Worm (Caenorhabditis elegans) whole organism, L1 larva: Measurements from ENCODE around the gene fbxl-1.

Source experiments
- ama-1 ChIP-seq: fragments of 150-350 bp; optimal IDR thresholded peaks from 2 replicates; lab custom pipeline; 2014
- ces-1 ChIP-seq: fragments of 150-350 bp; optimal IDR thresholded peaks from 2 replicates; lab custom pipeline; 2014; ENCODE audit warnings: missing biosample characterization, missing genetic modification reagents, missing genetic modification characterization
- egl-13 ChIP-seq: sonication (generic microtip); optimal IDR thresholded peaks from 2 replicates; lab custom pipeline; 2016; ENCODE audit warnings: missing genotype, missing genetic modification reagents, missing genetic modification characterization, missing compliant biosample characterization
- irx-1 ChIP-seq: sonication (generic microtip); optimal IDR thresholded peaks from 2 replicates; lab custom pipeline; 2016; ENCODE audit warnings: missing genetic modification characterization, missing compliant biosample characterization
- lin-13 ChIP-seq: fragments of 150-350 bp; optimal IDR thresholded peaks from 2 replicates; lab custom pipeline; 2014; ENCODE audit warnings: missing biosample characterization, missing genetic modification reagents, missing genetic modification characterization
- lir-3 ChIP-seq: sonication (generic microtip); optimal IDR thresholded peaks from 2 replicates; lab custom pipeline; 2016; ENCODE audit warnings: mild to moderate bottlenecking, missing genetic modification characterization, moderate library complexity, missing compliant biosample characterization; ENCODE audit not compliant: poor library complexity
- mdl-1 ChIP-seq, 2 experiments: fragments of 150-350 bp; optimal IDR thresholded peaks; 2 replicates each; lab custom pipeline; 2014 to 2017; ENCODE audit warnings: missing biosample characterization in 2 of 2, missing genetic modification characterization in 2 of 2, inconsistent platforms in 1 of 2
- nhr-12 ChIP-seq: sonication (generic microtip); optimal IDR thresholded peaks from 2 replicates; lab custom pipeline; 2017; ENCODE audit warnings: missing biosample characterization, missing genetic modification characterization
- skn-1 ChIP-seq: fragments of 150-350 bp; optimal IDR thresholded peaks from 2 replicates; lab custom pipeline; 2014; ENCODE audit warnings: missing biosample characterization, missing genetic modification characterization
- snpc-4 ChIP-seq: fragments of 150-350 bp; optimal IDR thresholded peaks from 2 replicates; lab custom pipeline; 2014; ENCODE audit warnings: missing biosample characterization, missing genetic modification characterization
- ztf-4 ChIP-seq: fragments of 150-350 bp; optimal IDR thresholded peaks from 2 replicates; lab custom pipeline; 2014; ENCODE audit warnings: missing biosample characterization, missing genetic modification characterization

DNA sequence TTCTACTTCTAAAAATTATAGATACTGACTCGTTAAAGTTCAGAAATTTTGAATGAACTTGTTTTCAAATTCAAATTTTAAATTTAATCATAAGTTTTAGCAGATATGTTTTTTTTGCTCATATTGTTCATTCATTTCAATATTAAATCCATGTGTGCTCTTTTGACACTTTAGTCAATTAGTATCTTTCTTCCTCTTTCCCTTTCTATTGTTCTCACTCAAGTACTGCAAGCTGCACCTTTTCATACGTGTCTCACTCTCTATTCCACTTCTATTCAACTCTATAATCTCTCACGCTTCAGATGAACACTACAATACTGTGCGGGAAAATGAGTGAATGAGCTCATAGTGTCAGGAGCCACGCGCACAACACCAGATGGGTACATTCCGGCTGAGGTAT, 9.7 kb upstream of the fbxl-1 start, which contains the start of gene C30A5.16:
- TF ChIP-seq ces-1 (no peak), skn-1 (no peak), ama-1 (lab: Kevin White, UChicago) (no peak), snpc-4 (tag; lab: Kevin White, UChicago) (no peak), lir-3 (tag; lab: Kevin White, UChicago) (no peak), ztf-4 (no peak), mdl-1 (tag; optimal IDR thresholded peaks at IDR 0.05; lab: Kevin White, UChicago) (no peak), irx-1 (tag; lab: Kevin White, UChicago) (no peak), nhr-12 (tag; lab: Kevin White, UChicago) (no peak), egl-13 (tag; lab: Kevin White, UChicago) (no peak), lin-13 (GFP tag; lab: Kevin White, UChicago) (no peak)
